Worm (Caenorhabditis elegans): ENCODE results near the gene F17C11.12.

Gene F17C11.12

DNA sequence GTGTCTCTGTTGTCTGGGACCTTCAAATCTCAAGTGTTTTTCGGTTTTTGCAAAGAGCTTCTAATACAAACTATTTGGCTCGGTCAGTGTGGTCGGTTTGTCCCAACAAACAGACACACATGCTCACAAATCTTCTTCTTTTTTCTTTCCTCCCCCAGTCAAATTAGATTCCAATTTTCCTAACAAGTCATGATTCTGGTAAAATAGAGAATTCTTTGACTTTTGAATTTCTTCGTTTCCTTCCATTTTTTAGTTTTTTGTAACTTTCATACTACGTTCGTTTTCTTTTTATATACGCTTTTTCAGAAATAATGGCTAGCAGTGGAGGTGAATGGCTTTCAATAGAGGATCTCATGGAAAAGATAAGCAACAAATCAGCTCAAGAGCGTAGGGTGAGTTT lies 33.0 kb downstream of the F17C11.12 start, which contains the start of gene F32D8.15:
TSS of gene F32D8.15 (plus strand) at position 301 of the 400 bp plus-strand sequence.
- no peak for TF ChIP-seq T26A8.4 (GFP tag; IDR thresholded peaks at IDR 0.05)
- TF ChIP-seq set-16 (GFP tag; IDR thresholded peaks at IDR 0.05): no peak
- TF ChIP-seq cey-2 (tag; optimal IDR thresholded peaks at IDR 0.05; ENCODE audit: borderline replicate concordance, insufficient read depth): no peak
- no peak for TF ChIP-seq nhr-28 (tag; optimal IDR thresholded peaks at IDR 0.05)
- no peak for TF ChIP-seq F49E8.2 (tag; optimal IDR thresholded peaks at IDR 0.05; ENCODE audit: borderline replicate concordance)
- no peak for TF ChIP-seq ceh-28 (tag; optimal IDR thresholded peaks at IDR 0.05)
- no peak for TF ChIP-seq spr-3 (GFP tag; optimal IDR thresholded peaks at IDR 0.05)
- no peak for TF ChIP-seq nhr-6 (tag; optimal IDR thresholded peaks at IDR 0.05)
- TF ChIP-seq Y75B8A.6 (GFP tag; IDR thresholded peaks at IDR 0.05): no peak
- no peak for TF ChIP-seq Y5F2A.4 (GFP tag; optimal IDR thresholded peaks at IDR 0.05)
- no peak for TF ChIP-seq vab-7 (GFP tag; IDR thresholded peaks at IDR 0.05)
- no peak for TF ChIP-seq ama-1 (optimal IDR thresholded peaks at IDR 0.05)

ce11 chrV:10902682-10903081 lies 34.0 kb downstream of the F17C11.12 start, which contains the start of gene F32D8.8:
Gene F32D8.8 (minus strand): TSS chrV:10902782.
- TF ChIP-seq lin-29 (GFP tag; IDR thresholded peaks at IDR 0.05) (no peak), mep-1 (tag; optimal IDR thresholded peaks at IDR 0.05) (no peak), D1046.2 (GFP tag; IDR thresholded peaks at IDR 0.05) (no peak), aly-2 (tag; optimal IDR thresholded peaks at IDR 0.05) (no peak), egl-43 (GFP tag; IDR thresholded peaks at IDR 0.05) (no peak), lir-3 (tag; optimal IDR thresholded peaks at IDR 0.05) (no peak), jun-1 (tag; optimal IDR thresholded peaks at IDR 0.05) (no peak), spr-1 (tag; optimal IDR thresholded peaks at IDR 0.05) (no peak), unc-130 (GFP tag; optimal IDR thresholded peaks at IDR 0.05) (no peak)

- TF ChIP-seq lin-15B (tag; optimal IDR thresholded peaks at IDR 0.05) (no peak), nhr-11 (tag; optimal IDR thresholded peaks at IDR 0.05) (no peak), dve-1 (tag; optimal IDR thresholded peaks at IDR 0.05; ENCODE audit: insufficient read depth) (peak; percentile 16), skn-1 (tag; optimal IDR thresholded peaks at IDR 0.05) (no peak), saeg-2 (GFP tag; IDR thresholded peaks at IDR 0.05) (no peak), hmg-1.1 (GFP tag; IDR thresholded peaks at IDR 0.05) (no peak), nhr-28 (tag; optimal IDR thresholded peaks at IDR 0.05) (peak; percentile 44), lin-38 (GFP tag; IDR thresholded peaks at IDR 0.05) (no peak), lir-3 (tag; optimal IDR thresholded peaks at IDR 0.05) (no peak), hif-1 (tag; optimal IDR thresholded peaks at IDR 0.05) (no peak), dmd-9 (GFP tag; IDR thresholded peaks at IDR 0.05) (no peak), lin-13 (GFP tag; optimal IDR thresholded peaks at IDR 0.05) (no peak), hlh-30 (tag; optimal IDR thresholded peaks at IDR 0.05; ENCODE audit: insufficient read depth) (no peak), pqm-1 (tag; optimal IDR thresholded peaks at IDR 0.05) (peak; percentile 53), F49E8.2 (tag; optimal IDR thresholded peaks at IDR 0.05; ENCODE audit: borderline replicate concordance) (no peak)
These were observed 35.6 kb downstream of the F17C11.12 start, which contains the start of gene spp-16 for ce11 chrV:10901125-10901524. Gene spp-16 (minus strand): TSS chrV:10901303.

DNA sequence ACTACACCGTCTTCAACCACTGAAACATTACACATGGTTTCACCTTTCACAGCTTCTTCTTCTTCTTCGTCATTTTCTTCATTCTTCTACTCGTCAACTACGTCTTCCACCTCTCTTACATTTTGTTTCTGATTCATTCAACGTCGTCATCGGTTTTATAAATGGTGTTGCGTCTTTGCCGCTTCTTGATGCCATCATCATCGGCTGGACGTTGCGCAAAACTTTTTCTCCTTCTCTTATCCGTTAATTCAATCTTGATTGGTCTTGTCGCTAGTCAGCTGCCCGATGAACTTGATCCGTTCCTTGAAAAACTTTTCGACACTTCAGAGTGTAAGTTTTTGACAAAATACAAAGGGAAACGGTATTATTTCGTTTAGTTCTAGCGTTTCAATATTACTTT lies 38.1 kb downstream of the F17C11.12 start:
- TF ChIP-seq egl-43 (GFP tag; IDR thresholded peaks at IDR 0.05) (no peak), unc-62 (GFP tag; optimal IDR thresholded peaks at IDR 0.05 in 1 of 2) (peak in 1 of 2 experiments; percentile 29), unc-62 (tag; optimal IDR thresholded peaks at IDR 0.05) (no peak)

ce11 chrV:10898107-10898506 lies 38.6 kb downstream of the F17C11.12 start, which contains the start of gene F32D8.7:
Gene F32D8.7 (plus strand): TSS chrV:10898435.
- TF ChIP-seq unc-39 (tag; optimal IDR thresholded peaks at IDR 0.05) (no peak), mdl-1 (tag; optimal IDR thresholded peaks at IDR 0.05) (no peak), F26F4.8 (GFP tag; conservative IDR thresholded peaks at IDR 0.05) (no peak), ceh-28 (tag; optimal IDR thresholded peaks at IDR 0.05) (no peak), pqm-1 (tag; optimal IDR thresholded peaks at IDR 0.05) (no peak), jun-1 (tag; optimal IDR thresholded peaks at IDR 0.05) (no peak), aha-1 (tag) (peak; percentile 81), nhr-28 (tag; optimal IDR thresholded peaks at IDR 0.05) (peak; percentile 10), dve-1 (tag; optimal IDR thresholded peaks at IDR 0.05; ENCODE audit: insufficient read depth) (no peak), cey-2 (tag; optimal IDR thresholded peaks at IDR 0.05; ENCODE audit: borderline replicate concordance, insufficient read depth) (no peak), mxl-3 (GFP tag; optimal IDR thresholded peaks at IDR 0.05) (no peak), ama-1 (optimal IDR thresholded peaks at IDR 0.05) (no peak), hlh-30 (tag; optimal IDR thresholded peaks at IDR 0.05; ENCODE audit: insufficient read depth) (no peak), daf-8 (GFP tag; IDR thresholded peaks at IDR 0.05) (no peak), skn-1 (tag; optimal IDR thresholded peaks at IDR 0.05) (no peak), ces-1 (GFP tag; optimal IDR thresholded peaks at IDR 0.05) (no peak), madf-5 (GFP tag; IDR thresholded peaks at IDR 0.05) (no peak), unc-62 (GFP tag; optimal IDR thresholded peaks at IDR 0.05 in 1 of 2) (peak in 1 of 2 experiments; percentile 90), unc-62 (tag; optimal IDR thresholded peaks at IDR 0.05) (no peak), attf-4 (tag; optimal IDR thresholded peaks at IDR 0.05) (no peak)

Data from whole organism, L4 larva.